Worm (Caenorhabditis elegans): ENCODE results near the gene dpy-26.

DNA sequence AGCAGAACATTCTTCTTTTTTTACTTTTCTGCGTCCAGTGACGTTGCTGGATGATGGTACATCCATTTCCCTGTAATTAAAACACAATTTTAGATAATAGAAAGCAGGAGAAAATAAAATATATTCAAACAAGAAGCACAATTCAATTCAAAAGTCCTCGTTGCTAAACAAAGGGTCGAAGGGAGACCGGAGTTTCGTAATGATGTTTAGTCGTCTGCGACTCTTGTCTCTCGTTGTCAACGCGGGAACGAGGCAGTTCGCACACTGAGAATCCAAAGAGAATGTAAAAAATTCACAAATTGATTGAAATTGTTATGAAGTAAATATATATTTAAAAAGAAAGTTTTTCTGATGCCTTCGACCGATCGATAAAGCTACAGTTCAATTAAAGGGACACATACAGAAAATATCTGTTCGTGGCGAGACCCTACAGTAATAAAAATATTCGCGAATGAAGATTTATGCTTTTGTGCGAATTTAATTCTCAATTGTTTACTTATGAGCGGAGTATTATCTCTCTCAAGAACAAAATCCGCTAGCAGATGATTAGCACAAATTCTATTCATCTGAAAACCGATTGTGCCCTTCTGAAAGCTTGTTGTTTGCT, at the start of gene dpy-26:
- TF ChIP-seq zag-1 (tag; optimal IDR thresholded peaks at IDR 0.05) (no peak), egl-43 (GFP tag; IDR thresholded peaks at IDR 0.05) (no peak), fkh-10 (GFP tag; optimal IDR thresholded peaks at IDR 0.05) (peak; percentile 3), zip-2 (tag; optimal IDR thresholded peaks at IDR 0.05) (no peak), snpc-4 (tag; optimal IDR thresholded peaks at IDR 0.05) (no peak)

All from whole organism, L4 larva.